Worm (Caenorhabditis elegans) whole organism, L4 larva: Measurements from ENCODE around the gene T08G3.6.
A peak's percentile ranks its signal among the peaks of the same experiment; 100 is the strongest.

Source experiments
- D1046.2 ChIP-seq: fragments of 200-800 bp; sonication (Bioruptor generic); IDR thresholded peaks from 2 replicates; pipeline ENCODE4 v1.3.6; 2022; ENCODE audit warnings: missing genetic modification characterization, missing compliant biosample characterization
- F37D6.2 ChIP-seq: sonication (generic microtip); optimal IDR thresholded peaks from 2 replicates; lab custom pipeline; 2016; ENCODE audit warnings: mild to moderate bottlenecking, missing genetic modification characterization, missing compliant biosample characterization
- T20F7.1 ChIP-seq: fragments of 200-800 bp; sonication (Bioruptor generic); optimal IDR thresholded peaks from 2 replicates; lab custom pipeline; 2018; ENCODE audit warnings: mild to moderate bottlenecking, missing genetic modification characterization, missing compliant biosample characterization
- Y5F2A.4 ChIP-seq: fragments of 200-800 bp; sonication (Bioruptor generic); optimal IDR thresholded peaks from 2 replicates; lab custom pipeline; 2018; ENCODE audit warnings: mild to moderate bottlenecking, missing genetic modification characterization, missing compliant biosample characterization
- Y75B8A.6 ChIP-seq: fragments of 200-800 bp; sonication (Bioruptor generic); IDR thresholded peaks from 2 replicates; pipeline ENCODE4 v1.3.6; 2022; ENCODE audit warnings: missing genetic modification reagents, missing genetic modification characterization, missing compliant biosample characterization
- ZK546.5 ChIP-seq, 2 experiments: sonication (generic microtip); optimal IDR thresholded peaks; 2 replicates each; lab custom pipeline; 2017; ENCODE audit warnings: missing biosample characterization in 2 of 2, missing genetic modification characterization in 2 of 2
- aha-1 ChIP-seq: fragments of 150-350 bp; peaks from one replicate; lab custom pipeline; 2014; ENCODE audit warnings: missing biosample characterization, missing genetic modification characterization
- ceh-32 ChIP-seq: sonication (generic microtip); optimal IDR thresholded peaks from 2 replicates; lab custom pipeline; 2016; ENCODE audit warnings: mild to moderate bottlenecking, missing genetic modification characterization, missing compliant biosample characterization; ENCODE audit not compliant: poor library complexity
- ceh-62 ChIP-seq: sonication (generic microtip); optimal IDR thresholded peaks from 2 replicates; lab custom pipeline; 2017; ENCODE audit warnings: missing biosample characterization, missing genetic modification characterization
- ces-1 ChIP-seq: fragments of 150-350 bp; sonication (generic microtip); optimal IDR thresholded peaks from 4 replicates; lab custom pipeline; 2014; ENCODE audit warnings: missing biosample characterization, missing genetic modification reagents, missing genetic modification characterization
- daf-12 ChIP-seq: fragments of 150-350 bp; optimal IDR thresholded peaks from 2 replicates; lab custom pipeline; 2014; ENCODE audit warnings: missing biosample characterization, missing genetic modification reagents, missing genetic modification characterization
- daf-16 ChIP-seq, 3 experiments: sonication (generic microtip); optimal IDR thresholded peaks; 2 replicates each; lab custom pipeline; 2016 to 2017; ENCODE audit warnings: missing genetic modification characterization in 3 of 3, missing genetic modification reagents in 3 of 3, mild to moderate bottlenecking in 2 of 3, missing compliant biosample characterization in 2 of 3, missing biosample characterization in 1 of 3, moderate library complexity in 1 of 3
- daf-19 ChIP-seq: fragments of 200-800 bp; sonication (Bioruptor generic); conservative IDR thresholded peaks from 2 replicates; pipeline ENCODE4 v1.3.6; 2022; ENCODE audit warnings: missing genetic modification characterization, missing compliant biosample characterization
- daf-8 ChIP-seq: fragments of 200-800 bp; sonication (Bioruptor generic); IDR thresholded peaks from 2 replicates; pipeline ENCODE4 v1.3.6; 2022; ENCODE audit warnings: missing genetic modification characterization, missing compliant biosample characterization
- dmd-8 ChIP-seq: fragments of 200-800 bp; sonication (Bioruptor generic); IDR thresholded peaks from 2 replicates; pipeline ENCODE4 v1.3.6; 2022; ENCODE audit warnings: missing genetic modification characterization, missing compliant biosample characterization
- duxl-1 ChIP-seq: sonication (generic microtip); optimal IDR thresholded peaks from 2 replicates; lab custom pipeline; 2016; ENCODE audit warnings: mild to moderate bottlenecking, missing genetic modification characterization, moderate library complexity, missing compliant biosample characterization; ENCODE audit not compliant: poor library complexity
- egl-27 ChIP-seq: sonication (generic microtip); optimal IDR thresholded peaks from 3 replicates; lab custom pipeline; 2017; ENCODE audit warnings: missing biosample characterization, missing genetic modification reagents, missing genetic modification characterization
- egl-43 ChIP-seq: fragments of 200-800 bp; sonication (Bioruptor generic); IDR thresholded peaks from 2 replicates; pipeline ENCODE4 v1.3.6; 2022; ENCODE audit warnings: missing genetic modification reagents, missing genetic modification characterization, missing compliant biosample characterization
- hlh-11 ChIP-seq: fragments of 200-800 bp; sonication (Bioruptor generic); optimal IDR thresholded peaks from 2 replicates; lab custom pipeline; 2018; ENCODE audit warnings: mild to moderate bottlenecking, missing genetic modification characterization, missing compliant biosample characterization
- hmg-1.1 ChIP-seq: fragments of 200-800 bp; sonication (Bioruptor generic); IDR thresholded peaks from 2 replicates; pipeline ENCODE4 v1.3.6; 2022; ENCODE audit warnings: missing genetic modification reagents, missing genetic modification characterization, missing compliant biosample characterization
- jun-1 ChIP-seq: fragments of 150-350 bp; optimal IDR thresholded peaks from 2 replicates; lab custom pipeline; 2014; ENCODE audit warnings: missing biosample characterization, missing genetic modification reagents, missing genetic modification characterization
- lin-1 ChIP-seq: fragments of 200-800 bp; sonication (Bioruptor generic); IDR thresholded peaks from 2 replicates; pipeline ENCODE4 v1.3.6; 2022; ENCODE audit warnings: missing genetic modification reagents, missing genetic modification characterization, missing compliant biosample characterization
- lin-13 ChIP-seq: fragments of 150-350 bp; optimal IDR thresholded peaks from 2 replicates; lab custom pipeline; 2014; ENCODE audit warnings: missing biosample characterization, missing genetic modification reagents, missing genetic modification characterization
- lin-29 ChIP-seq: fragments of 200-800 bp; sonication (Bioruptor generic); IDR thresholded peaks from 2 replicates; pipeline ENCODE4 v1.3.6; 2022; ENCODE audit warnings: missing genetic modification reagents, missing genetic modification characterization, missing compliant biosample characterization
- lin-38 ChIP-seq: fragments of 200-800 bp; sonication (Bioruptor generic); IDR thresholded peaks from 2 replicates; pipeline ENCODE4 v1.3.6; 2022; ENCODE audit warnings: missing genetic modification reagents, missing genetic modification characterization, missing compliant biosample characterization
- lin-39 ChIP-seq: fragments of 150-350 bp; optimal IDR thresholded peaks from 2 replicates; lab custom pipeline; 2014; ENCODE audit warnings: missing biosample characterization, missing genetic modification reagents, missing genetic modification characterization
- lsy-2 ChIP-seq, 2 experiments: fragments of 150-350 bp in 1 of 2; sonication (generic microtip) in 1 of 2; optimal IDR thresholded peaks; 2 replicates each; lab custom pipeline; 2014 to 2017; ENCODE audit warnings: missing biosample characterization in 2 of 2, missing genetic modification characterization in 2 of 2
- madf-5 ChIP-seq, 2 experiments: fragments of 200-800 bp; sonication (Bioruptor generic); IDR thresholded peaks; 2 replicates each; pipeline ENCODE4 v1.3.6; 2022; ENCODE audit warnings: missing compliant biosample characterization in 2 of 2, missing genetic modification characterization in 2 of 2
- mep-1 ChIP-seq: fragments of 150-350 bp; sonication (generic microtip); optimal IDR thresholded peaks from 3 replicates; lab custom pipeline; 2014; ENCODE audit warnings: missing biosample characterization, missing genetic modification characterization
- mxl-2 ChIP-seq: fragments of 200-800 bp; sonication (Bioruptor generic); conservative IDR thresholded peaks from 2 replicates; pipeline ENCODE4 v1.3.6; 2022; ENCODE audit warnings: missing genetic modification reagents, missing genetic modification characterization, missing compliant biosample characterization
- nhr-10 ChIP-seq: fragments of 150-350 bp; optimal IDR thresholded peaks from 2 replicates; lab custom pipeline; 2014; ENCODE audit warnings: missing biosample characterization, missing genetic modification characterization
- nhr-111 ChIP-seq: fragments of 200-800 bp; sonication (Bioruptor generic); optimal IDR thresholded peaks from 2 replicates; lab custom pipeline; 2018; ENCODE audit warnings: mild to moderate bottlenecking, missing genetic modification characterization, missing compliant biosample characterization
- nhr-28 ChIP-seq: fragments of 150-350 bp; optimal IDR thresholded peaks from 2 replicates; lab custom pipeline; 2014; ENCODE audit warnings: missing biosample characterization, missing genetic modification characterization
- pqm-1 ChIP-seq: sonication (generic microtip); optimal IDR thresholded peaks from 2 replicates; lab custom pipeline; 2017; ENCODE audit warnings: missing biosample characterization, missing genetic modification characterization
- rbr-2 ChIP-seq: sonication (generic microtip); optimal IDR thresholded peaks from 2 replicates; lab custom pipeline; 2016; ENCODE audit warnings: missing genotype, missing genetic modification characterization, missing compliant biosample characterization
- sdz-12 ChIP-seq: fragments of 200-800 bp; sonication (Bioruptor generic); optimal IDR thresholded peaks from 2 replicates; lab custom pipeline; 2018; ENCODE audit warnings: mild to moderate bottlenecking, missing genetic modification characterization, missing compliant biosample characterization
- snpc-1.2 ChIP-seq: fragments of 200-800 bp; sonication (Bioruptor generic); IDR thresholded peaks from 2 replicates; pipeline ENCODE4 v1.3.6; 2022; ENCODE audit warnings: missing genetic modification reagents, missing genetic modification characterization, missing compliant biosample characterization
- tag-97 ChIP-seq: fragments of 200-800 bp; sonication (Bioruptor generic); IDR thresholded peaks from 2 replicates; pipeline ENCODE4 v1.3.6; 2022; ENCODE audit warnings: missing genetic modification characterization, missing compliant biosample characterization
- tra-1 ChIP-seq: fragments of 200-800 bp; sonication (Bioruptor generic); IDR thresholded peaks from 2 replicates; pipeline ENCODE4 v1.3.6; 2022; ENCODE audit warnings: missing genetic modification reagents, missing genetic modification characterization, missing compliant biosample characterization
- unc-39 ChIP-seq: sonication (generic microtip); optimal IDR thresholded peaks from 2 replicates; lab custom pipeline; 2017; ENCODE audit warnings: missing biosample characterization, missing genetic modification characterization
- unc-62 ChIP-seq, 3 experiments: fragments of 150-350 bp in 1 of 3; sonication (generic microtip); optimal IDR thresholded peaks in 2 of 3; peaks in 1 of 3; 1 replicate in 1 of 3; 2 replicates in 2 of 3; lab custom pipeline; 2014 to 2017; ENCODE audit warnings: missing biosample characterization in 3 of 3, missing genetic modification characterization in 3 of 3, missing genetic modification reagents in 3 of 3, missing genotype in 1 of 3
- ztf-7 ChIP-seq: fragments of 150-350 bp; optimal IDR thresholded peaks from 2 replicates; lab custom pipeline; 2014; ENCODE audit warnings: missing biosample characterization, missing genetic modification characterization

The T08G3.6 gene

ce11 chrV:16401519-16401918 lies 44.3 kb upstream of the T08G3.6 start, which contains the start of gene F13A7.14 (continued):
- TF ChIP-seq tag-97 (GFP tag; lab: Robert Waterston, UW) (peak; percentile 68; the same call in 1 of the 2 replicates), tra-1 (GFP tag; lab: Robert Waterston, UW) (peak; percentile 59; the same call in 1 of the 2 replicates), Y5F2A.4 (GFP tag; lab: Kevin White, UChicago) (no peak), mep-1 (tag; lab: Kevin White, UChicago) (no peak), F37D6.2 (tag; lab: Kevin White, UChicago) (peak; percentile 33), daf-19 (GFP tag; lab: Robert Waterston, UW) (no peak), jun-1 (tag; lab: Kevin White, UChicago) (no peak), aha-1 (peak; percentile 66), rbr-2 (tag; lab: Kevin White, UChicago) (peak; percentile 52), lsy-2 (tag; optimal IDR thresholded peaks at IDR 0.05; lab: Kevin White, UChicago) (peak in 1 of 2 experiments; percentile 87)

ce11 chrV:16403974-16404373 lies 41.8 kb upstream of the T08G3.6 start, which contains the start of gene syp-1:
Gene syp-1 (plus strand): TSS chrV:16404274.
- TF ChIP-seq dmd-8 (GFP tag; lab: Robert Waterston, UW) (no peak), daf-8 (GFP tag; lab: Robert Waterston, UW) (no peak), lin-39 (no peak), daf-12 (tag; lab: Kevin White, UChicago) (no peak), ZK546.5 (tag; optimal IDR thresholded peaks at IDR 0.05; lab: Kevin White, UChicago) (no peak), hmg-1.1 (GFP tag; lab: Robert Waterston, UW) (no peak), daf-16 (GFP tag; optimal IDR thresholded peaks at IDR 0.05; lab: Kevin White, UChicago) (no peak), daf-16 (tag; optimal IDR thresholded peaks at IDR 0.05; lab: Kevin White, UChicago) (no peak), ceh-32 (tag; lab: Kevin White, UChicago) (no peak), snpc-1.2 (GFP tag; lab: Robert Waterston, UW) (no peak), ceh-62 (tag; lab: Kevin White, UChicago) (no peak), madf-5 (GFP tag; IDR thresholded peaks at IDR 0.05; lab: Robert Waterston, UW) (no peak), lin-13 (GFP tag; lab: Kevin White, UChicago) (no peak), nhr-28 (tag; lab: Kevin White, UChicago) (no peak), lin-1 (no peak), egl-27 (no peak), T20F7.1 (no peak), pqm-1 (no peak), unc-39 (no peak)

- TF ChIP-seq ztf-7 (no peak), lin-38 (GFP tag; lab: Robert Waterston, UW) (peak; percentile 75)
These were observed 40.4 kb upstream of the T08G3.6 start for ce11 chrV:16405366-16405765.

- TF ChIP-seq ceh-62 (tag; lab: Kevin White, UChicago) (no peak), unc-62 (GFP tag; optimal IDR thresholded peaks at IDR 0.05 in 1 of 2; lab: Kevin White, UChicago) (peak in 1 of 2 experiments; percentile 70), unc-62 (tag; optimal IDR thresholded peaks at IDR 0.05; lab: Kevin White, UChicago) (no peak)
These were observed 39.4 kb upstream of the T08G3.6 start for ce11 chrV:16406357-16406756.

- TF ChIP-seq mxl-2 = no peak
- TF ChIP-seq nhr-111 (GFP tag; lab: Kevin White, UChicago) = no peak
- TF ChIP-seq ceh-32 (tag; lab: Kevin White, UChicago) = no peak
- TF ChIP-seq Y75B8A.6 (GFP tag; lab: Robert Waterston, UW) = no peak
- TF ChIP-seq hlh-11 (tag; lab: Kevin White, UChicago) = no peak
- TF ChIP-seq sdz-12 (GFP tag; lab: Kevin White, UChicago) = no peak
- TF ChIP-seq egl-43 (GFP tag; lab: Robert Waterston, UW) = no peak
- TF ChIP-seq daf-16 (GFP tag; optimal IDR thresholded peaks at IDR 0.05; lab: Kevin White, UChicago) = no peak
- TF ChIP-seq daf-16 (tag; optimal IDR thresholded peaks at IDR 0.05; lab: Kevin White, UChicago) = no peak
- TF ChIP-seq duxl-1 (tag; lab: Kevin White, UChicago) = no peak
- no peak for TF ChIP-seq lin-29 (GFP tag; lab: Robert Waterston, UW)
- TF ChIP-seq jun-1 (tag; lab: Kevin White, UChicago) = no peak
- TF ChIP-seq ces-1 (GFP tag; lab: Kevin White, UChicago) = no peak
- TF ChIP-seq dmd-8 (GFP tag; lab: Robert Waterston, UW) = no peak
- TF ChIP-seq nhr-10 (tag; lab: Kevin White, UChicago) = no peak
- no peak for TF ChIP-seq D1046.2 (GFP tag; lab: Robert Waterston, UW)
These were observed 38.1 kb upstream of the T08G3.6 start, which contains the start of gene F26D2.3 for ce11 chrV:16407663-16408062. Gene F26D2.3 (plus strand): TSS chrV:16407963.
